Fruit fly (Drosophila melanogaster) whole organism, embryonic: ENCODE results near the gene CG17145.

ENCODE experiments used
- Aef1 ChIP-seq: fragments of 200-800 bp; sonication (Bioruptor generic); IDR thresholded peaks from 3 replicates; pipeline ENCODE4 v1.3.6; 2022; ENCODE audit warnings: missing biosample characterization, missing genetic modification characterization
- CG13123 ChIP-seq: fragments of 200-800 bp; sonication (Bioruptor generic); optimal IDR thresholded peaks from 2 replicates; lab custom pipeline; 2016; ENCODE audit warnings: missing biosample characterization, missing genetic modification characterization
- CG13296 ChIP-seq: fragments of 200-800 bp; sonication (Bioruptor generic); optimal IDR thresholded peaks from 3 replicates; lab custom pipeline; 2018; ENCODE audit warnings: missing biosample characterization, mild to moderate bottlenecking, missing genetic modification characterization
- CG13424 ChIP-seq: fragments of 200-800 bp; sonication (Bioruptor generic); optimal IDR thresholded peaks from 2 replicates; lab custom pipeline; 2019; ENCODE audit warnings: missing biosample characterization, mild to moderate bottlenecking, missing genetic modification characterization, moderate library complexity
- CG14014 ChIP-seq: fragments of 200-800 bp; sonication (Bioruptor generic); IDR thresholded peaks from 2 replicates; pipeline ENCODE4 v1.3.6; 2022; ENCODE audit warnings: missing biosample characterization, missing genetic modification characterization
- CG15269 ChIP-seq: fragments of 200-800 bp; sonication (Bioruptor generic); optimal IDR thresholded peaks from 2 replicates; lab custom pipeline; 2018; ENCODE audit warnings: missing biosample characterization, mild to moderate bottlenecking, missing genetic modification characterization, moderate library complexity
- CG15514 ChIP-seq: fragments of 200-800 bp; sonication (Bioruptor generic); optimal IDR thresholded peaks from 3 replicates; lab custom pipeline; 2017; ENCODE audit warnings: missing biosample characterization, missing genetic modification characterization, mild to moderate bottlenecking, moderate library complexity, missing genetic modification reagents
- CG1602 ChIP-seq: fragments of 200-800 bp; sonication (Bioruptor generic); optimal IDR thresholded peaks from 3 replicates; lab custom pipeline; 2016; ENCODE audit warnings: missing biosample characterization, missing genetic modification characterization
- CG17829 ChIP-seq: fragments of 200-800 bp; optimal IDR thresholded peaks from 2 replicates; lab custom pipeline; 2019; ENCODE audit warnings: missing biosample characterization, mild to moderate bottlenecking, missing genetic modification characterization, moderate library complexity
- CG18476 ChIP-seq: fragments of 200-800 bp; sonication (Bioruptor generic); optimal IDR thresholded peaks from 2 replicates; lab custom pipeline; 2016; ENCODE audit warnings: missing biosample characterization, mild to moderate bottlenecking, missing genetic modification characterization
- CG2199 ChIP-seq: fragments of 200-800 bp; sonication (Bioruptor generic); IDR thresholded peaks from 3 replicates; pipeline ENCODE4 v1.3.6; 2022; ENCODE audit warnings: missing biosample characterization, missing genetic modification characterization
- CG3407 ChIP-seq: fragments of 200-800 bp; sonication (Bioruptor generic); optimal IDR thresholded peaks from 2 replicates; lab custom pipeline; 2018; ENCODE audit warnings: missing biosample characterization, mild to moderate bottlenecking, missing genetic modification characterization
- CG34376 ChIP-seq: fragments of 200-800 bp; sonication (Bioruptor generic); optimal IDR thresholded peaks from 2 replicates; lab custom pipeline; 2018; ENCODE audit warnings: missing biosample characterization, mild to moderate bottlenecking, missing genetic modification characterization
- CG42726 ChIP-seq: fragments of 200-800 bp; sonication (Bioruptor generic); IDR thresholded peaks from 2 replicates; pipeline ENCODE4 v1.3.6; 2022; ENCODE audit warnings: missing biosample characterization, missing genetic modification characterization; ENCODE audit not compliant: partially characterized antibody
- CG5245 ChIP-seq: fragments of 200-800 bp; sonication (Bioruptor generic); optimal IDR thresholded peaks from 3 replicates; lab custom pipeline; 2016; ENCODE audit warnings: missing biosample characterization, missing genetic modification characterization
- CG6791 ChIP-seq: fragments of 200-800 bp; sonication (Bioruptor generic); IDR thresholded peaks from 3 replicates; pipeline ENCODE4 v1.3.6; 2022; ENCODE audit warnings: missing biosample characterization, missing genetic modification characterization; ENCODE audit not compliant: partially characterized antibody
- CG8478 ChIP-seq: fragments of >200 bp; optimal IDR thresholded peaks from 2 replicates; lab custom pipeline; 2018
- CG9437 ChIP-seq: fragments of 200-800 bp; sonication (Bioruptor generic); optimal IDR thresholded peaks from 2 replicates; lab custom pipeline; 2018; ENCODE audit warnings: missing biosample characterization, mild to moderate bottlenecking, missing genetic modification characterization
- CG9932 ChIP-seq: fragments of 200-800 bp; sonication (Bioruptor generic); IDR thresholded peaks from 2 replicates; pipeline ENCODE4 v1.3.6; 2022; ENCODE audit warnings: missing biosample characterization, missing genetic modification characterization
- CkIIα-i1 ChIP-seq: fragments of 200-800 bp; sonication (Bioruptor generic); IDR thresholded peaks from 2 replicates; pipeline ENCODE4 v1.3.6; 2022; ENCODE audit warnings: missing biosample characterization, missing genetic modification characterization
- Doc2 ChIP-seq: fragments of 200-800 bp; sonication (Bioruptor generic); IDR thresholded peaks from 2 replicates; pipeline ENCODE4 v1.3.6; 2022; ENCODE audit warnings: missing biosample characterization, missing genetic modification characterization
- E2f1 ChIP-seq: fragments of 200-800 bp; sonication (Bioruptor generic); IDR thresholded peaks from 2 replicates; pipeline ENCODE4 v1.3.6; 2022; ENCODE audit warnings: missing biosample characterization, missing genetic modification characterization
- E2f2 ChIP-seq: fragments of 200-800 bp; sonication (Bioruptor generic); IDR thresholded peaks from 2 replicates; pipeline ENCODE4 v1.3.6; 2022; ENCODE audit warnings: missing biosample characterization, missing genetic modification characterization
- Gug ChIP-seq: fragments of 200-800 bp; sonication (Bioruptor generic); IDR thresholded peaks from 4 replicates; pipeline ENCODE4 v1.3.6; 2022; ENCODE audit warnings: missing biosample characterization, missing genetic modification characterization
- Hey ChIP-seq: fragments of 200-800 bp; sonication (Bioruptor generic); optimal IDR thresholded peaks from 3 replicates; lab custom pipeline; 2018; ENCODE audit warnings: missing biosample characterization, mild to moderate bottlenecking, missing genetic modification characterization
- Hr78 ChIP-seq, 2 experiments: fragments of 200-800 bp in 1 of 2; fragments of >200 bp in 1 of 2; sonication (Bioruptor generic) in 1 of 2; optimal IDR thresholded peaks; 2 replicates each; lab custom pipeline; 2017 to 2019; ENCODE audit warnings: missing biosample characterization in 2 of 2, missing genetic modification characterization in 2 of 2, mild to moderate bottlenecking in 1 of 2, moderate library complexity in 1 of 2
- MBD-R2 ChIP-seq: fragments of 200-800 bp; sonication (Bioruptor generic); IDR thresholded peaks from 2 replicates; pipeline ENCODE4 v1.3.6; 2022; ENCODE audit warnings: missing biosample characterization, missing genetic modification characterization
- MESR4 ChIP-seq: fragments of 200-800 bp; sonication (Bioruptor generic); optimal IDR thresholded peaks from 2 replicates; lab custom pipeline; 2018; ENCODE audit warnings: missing biosample characterization, mild to moderate bottlenecking, missing genetic modification characterization, moderate library complexity
- Mrtf ChIP-seq: fragments of 200-800 bp; sonication (Bioruptor generic); IDR thresholded peaks from 3 replicates; pipeline ENCODE4 v1.3.6; 2022; ENCODE audit warnings: missing biosample characterization, missing genetic modification characterization
- NC2β ChIP-seq: fragments of 200-800 bp; sonication (Bioruptor generic); optimal IDR thresholded peaks from 2 replicates; lab custom pipeline; 2016; ENCODE audit warnings: missing biosample characterization, missing genetic modification characterization
- Poxn ChIP-seq: fragments of 200-800 bp; sonication (Bioruptor generic); IDR thresholded peaks from 2 replicates; pipeline ENCODE4 v1.3.6; 2022; ENCODE audit warnings: missing biosample characterization, missing genetic modification characterization
- Rfx ChIP-seq: fragments of 200-800 bp; sonication (Bioruptor generic); IDR thresholded peaks from 2 replicates; pipeline ENCODE4 v1.3.6; 2022; ENCODE audit warnings: missing biosample characterization, missing genetic modification characterization
- Sox100B ChIP-seq: fragments of 200-800 bp; sonication (Bioruptor generic); optimal IDR thresholded peaks from 3 replicates; lab custom pipeline; 2018; ENCODE audit warnings: missing biosample characterization, mild to moderate bottlenecking, missing genetic modification characterization
- Usf ChIP-seq: fragments of 200-800 bp; sonication (Bioruptor generic); optimal IDR thresholded peaks from 2 replicates; lab custom pipeline; 2017; ENCODE audit warnings: missing genotype, missing biosample characterization, missing genetic modification characterization
- amos ChIP-seq: fragments of 200-800 bp; sonication (Bioruptor generic); IDR thresholded peaks from 2 replicates; pipeline ENCODE4 v1.3.6; 2022; ENCODE audit warnings: missing biosample characterization, missing genetic modification characterization; ENCODE audit not compliant: partially characterized antibody
- caup ChIP-seq: fragments of 200-800 bp; sonication (Bioruptor generic); optimal IDR thresholded peaks from 3 replicates; lab custom pipeline; 2017; ENCODE audit warnings: missing biosample characterization, mild to moderate bottlenecking, missing genetic modification characterization, moderate library complexity; ENCODE audit not compliant: severe bottlenecking
- chm ChIP-seq: fragments of 200-800 bp; sonication (Bioruptor generic); IDR thresholded peaks from 2 replicates; pipeline ENCODE4 v1.3.6; 2022; ENCODE audit warnings: missing biosample characterization, missing genetic modification characterization
- chn ChIP-seq: fragments of 200-800 bp; sonication (Bioruptor generic); optimal IDR thresholded peaks from 2 replicates; lab custom pipeline; 2016; ENCODE audit warnings: missing biosample characterization, missing genetic modification characterization
- disco-r ChIP-seq: fragments of 200-800 bp; sonication (Bioruptor generic); optimal IDR thresholded peaks from 2 replicates; lab custom pipeline; 2016; ENCODE audit warnings: missing biosample characterization, missing genetic modification characterization
- emc ChIP-seq: fragments of 200-800 bp; sonication (Bioruptor generic); optimal IDR thresholded peaks from 2 replicates; lab custom pipeline; 2016; ENCODE audit warnings: missing biosample characterization, missing genetic modification characterization
- gsb-n ChIP-seq: fragments of 200-800 bp; sonication (Bioruptor generic); optimal IDR thresholded peaks from 3 replicates; lab custom pipeline; 2018; ENCODE audit warnings: missing biosample characterization, mild to moderate bottlenecking, missing genetic modification characterization
- odd ChIP-seq: fragments of 200-800 bp; sonication (Bioruptor generic); optimal IDR thresholded peaks from 2 replicates; lab custom pipeline; 2017; ENCODE audit warnings: missing biosample characterization, mild to moderate bottlenecking, missing genetic modification characterization
- onecut ChIP-seq: fragments of 200-800 bp; sonication (Bioruptor generic); IDR thresholded peaks from 2 replicates; pipeline ENCODE4 v1.3.6; 2022; ENCODE audit warnings: missing biosample characterization, missing genetic modification characterization
- pfk ChIP-seq: fragments of 200-800 bp; sonication (Bioruptor generic); optimal IDR thresholded peaks from 2 replicates; lab custom pipeline; 2018; ENCODE audit warnings: missing biosample characterization, mild to moderate bottlenecking, missing genetic modification characterization, moderate library complexity
- pho ChIP-seq: fragments of 200-800 bp; sonication (Bioruptor generic); optimal IDR thresholded peaks from 2 replicates; lab custom pipeline; 2016; ENCODE audit warnings: missing biosample characterization, missing genetic modification characterization
- pzg ChIP-seq: fragments of 200-800 bp; sonication (Bioruptor generic); optimal IDR thresholded peaks from 3 replicates; lab custom pipeline; 2018; ENCODE audit warnings: missing biosample characterization, mild to moderate bottlenecking, missing genetic modification characterization, moderate library complexity
- slbo ChIP-seq: fragments of 200-800 bp; sonication (Bioruptor generic); IDR thresholded peaks from 2 replicates; pipeline ENCODE4 v1.3.6; 2022; ENCODE audit warnings: missing biosample characterization, missing genetic modification characterization
- stwl ChIP-seq: fragments of 200-800 bp; sonication (Bioruptor generic); optimal IDR thresholded peaks from 3 replicates; lab custom pipeline; 2018; ENCODE audit warnings: missing biosample characterization, mild to moderate bottlenecking, missing genetic modification characterization, moderate library complexity
- ttk ChIP-seq: fragments of 200-800 bp; sonication (Bioruptor generic); IDR thresholded peaks from 2 replicates; pipeline ENCODE4 v2.1.2; 2022; ENCODE audit warnings: missing biosample characterization, missing genetic modification characterization
- vfl ChIP-seq: fragments of 200-800 bp; sonication (Bioruptor generic); optimal IDR thresholded peaks from 2 replicates; lab custom pipeline; 2016; ENCODE audit warnings: missing biosample characterization, missing genetic modification characterization
- z ChIP-seq: fragments of 200-800 bp; sonication (Bioruptor generic); IDR thresholded peaks from 3 replicates; pipeline ENCODE4 v1.3.6; 2022; ENCODE audit warnings: missing biosample characterization, missing genetic modification characterization
- zen2 ChIP-seq: fragments of 200-800 bp; sonication (Bioruptor generic); IDR thresholded peaks from 3 replicates; pipeline ENCODE4 v1.3.6; 2022; ENCODE audit warnings: missing biosample characterization, missing genetic modification characterization; ENCODE audit not compliant: partially characterized antibody

The CG17145 gene

dm6 chr3L:20194731-20195130, 26.9 kb upstream of the CG17145 start:
- TF ChIP-seq CG18476 (GFP tag; lab: Kevin White, UChicago): peak; percentile 17
- peak; percentile 62; the same call in 2 of the 3 replicates for TF ChIP-seq Mrtf (GFP tag; lab: Robert Waterston, UW)
- no peak; the same call in 1 of the 2 replicates for TF ChIP-seq MBD-R2 (GFP tag; lab: Robert Waterston, UW)
- TF ChIP-seq CG6791 (GFP tag; lab: Robert Waterston, UW): no peak
- TF ChIP-seq ttk (GFP tag; lab: Robert Waterston, UW): peak; percentile 47
- TF ChIP-seq MESR4 (GFP tag; lab: Kevin White, UChicago): no peak
- peak; percentile 14; the same call in 1 of the 3 replicates for TF ChIP-seq Aef1 (GFP tag; lab: Robert Waterston, UW)
- no peak for TF ChIP-seq Poxn (GFP tag; lab: Robert Waterston, UW)
- TF ChIP-seq stwl (tag; lab: Kevin White, UChicago): no peak
- no peak for TF ChIP-seq CG13296 (GFP tag; lab: Kevin White, UChicago)
- TF ChIP-seq CG34376: no peak
- TF ChIP-seq gsb-n (tag; lab: Kevin White, UChicago): no peak
- TF ChIP-seq amos (GFP tag; lab: Robert Waterston, UW): no peak
- TF ChIP-seq CG8478 (lab: Kevin White, UChicago): no peak
- TF ChIP-seq caup (GFP tag; lab: Kevin White, UChicago): peak; percentile 16
- TF ChIP-seq E2f1 (GFP tag; lab: Robert Waterston, UW): peak; percentile 25; the same call in 1 of the 2 replicates
- TF ChIP-seq CG9932 (GFP tag; lab: Robert Waterston, UW): peak; percentile 61
- no peak for TF ChIP-seq z (GFP tag; lab: Robert Waterston, UW)
- no peak for TF ChIP-seq CG42726 (GFP tag; lab: Robert Waterston, UW)
- no peak for TF ChIP-seq CG2199 (GFP tag; lab: Robert Waterston, UW)
- TF ChIP-seq CG13123 (GFP tag; lab: Kevin White, UChicago): no peak
- TF ChIP-seq CG3407 (GFP tag; lab: Kevin White, UChicago): no peak
- TF ChIP-seq CG13424: peak; percentile 25
- no peak for TF ChIP-seq pzg (GFP tag; lab: Kevin White, UChicago)
- no peak for TF ChIP-seq Hey
- no peak for TF ChIP-seq Sox100B (GFP tag; lab: Kevin White, UChicago)
- TF ChIP-seq CG15514 (GFP tag; lab: Kevin White, UChicago): peak; percentile 31
- TF ChIP-seq CG15269 (tag; lab: Kevin White, UChicago): peak; percentile 68
- peak; percentile 65 for TF ChIP-seq CG14014 (GFP tag; lab: Robert Waterston, UW)
- no peak for TF ChIP-seq chm (GFP tag; lab: Robert Waterston, UW)
- no peak for TF ChIP-seq E2f2
- no peak for TF ChIP-seq Doc2
- TF ChIP-seq CG17829 (tag; lab: Kevin White, UChicago): peak; percentile 3
- no peak for TF ChIP-seq zen2 (GFP tag; lab: Robert Waterston, UW)
- TF ChIP-seq Hr78 (GFP tag; optimal IDR thresholded peaks at IDR 0.05; lab: Kevin White, UChicago): no peak
- TF ChIP-seq odd (GFP tag; lab: Kevin White, UChicago): no peak
- TF ChIP-seq CG1602 (GFP tag; lab: Kevin White, UChicago): peak; percentile 31
- no peak for TF ChIP-seq vfl (GFP tag; lab: Kevin White, UChicago)
- TF ChIP-seq chn (GFP tag; lab: Kevin White, UChicago): peak; percentile 33
- peak; percentile 29 for TF ChIP-seq CG5245 (GFP tag; lab: Kevin White, UChicago)
- no peak for TF ChIP-seq CG9437
- TF ChIP-seq disco-r (GFP tag; lab: Kevin White, UChicago): no peak
- no peak for TF ChIP-seq Usf (GFP tag; lab: Kevin White, UChicago)
- TF ChIP-seq emc (GFP tag; lab: Kevin White, UChicago): no peak
- TF ChIP-seq NC2β (GFP tag; lab: Kevin White, UChicago): no peak
- no peak for TF ChIP-seq pho (GFP tag; lab: Kevin White, UChicago)
- peak; percentile 74 for TF ChIP-seq slbo (GFP tag; lab: Robert Waterston, UW)
- TF ChIP-seq onecut (GFP tag; lab: Robert Waterston, UW): no peak
- peak; percentile 16; the same call in 1 of the 4 replicates for TF ChIP-seq Gug (GFP tag; lab: Robert Waterston, UW)
- no peak for TF ChIP-seq pfk (GFP tag; lab: Kevin White, UChicago)
- no peak for TF ChIP-seq CkIIα-i1 (GFP tag; lab: Robert Waterston, UW)
- peak; percentile 65 for TF ChIP-seq Rfx (GFP tag; lab: Robert Waterston, UW)
